Worm (Caenorhabditis elegans): Measurements from ENCODE around the gene flr-1.

Gene flr-1

DNA sequence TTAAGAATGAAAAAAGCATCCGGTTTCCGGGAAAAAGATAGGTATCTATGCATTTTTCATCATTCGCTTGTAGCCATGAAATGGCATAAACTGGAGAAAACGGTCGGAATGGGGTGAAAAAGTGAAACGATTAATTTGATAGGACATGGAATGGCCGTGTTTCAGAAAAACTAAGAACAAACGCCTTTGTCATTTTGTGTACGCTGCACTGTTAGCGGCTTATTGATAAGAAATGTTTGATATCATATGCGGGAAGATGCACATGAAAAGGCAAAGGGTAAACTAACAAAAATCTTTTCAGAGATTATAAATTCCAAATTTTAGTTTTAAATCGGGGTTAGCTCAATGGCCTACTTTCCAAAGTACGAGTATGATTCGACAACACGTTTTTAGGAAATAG is 35.3 kb downstream of the flr-1 start:
- TF ChIP-seq B0310.2 (tag; optimal IDR thresholded peaks at IDR 0.05) (no peak), F13C5.2 (tag; optimal IDR thresholded peaks at IDR 0.05) (no peak), pes-1 (GFP tag; IDR thresholded peaks at IDR 0.05) (no peak), hmbx-1 (tag; optimal IDR thresholded peaks at IDR 0.05) (no peak), tra-4 (tag; optimal IDR thresholded peaks at IDR 0.05) (no peak), tbx-37 (GFP tag; conservative IDR thresholded peaks at IDR 0.05) (no peak), flt-1 (GFP tag; IDR thresholded peaks at IDR 0.05) (no peak), hmg-4 (GFP tag; optimal IDR thresholded peaks at IDR 0.05) (no peak), hnd-1 (tag; optimal IDR thresholded peaks at IDR 0.05) (no peak), ceh-13 (GFP tag; optimal IDR thresholded peaks at IDR 0.05) (no peak), ets-7 (tag; optimal IDR thresholded peaks at IDR 0.05) (no peak), sea-1 (GFP tag; conservative IDR thresholded peaks at IDR 0.05) (no peak), ama-1 (optimal IDR thresholded peaks at IDR 0.05) (no peak), tbx-11 (GFP tag; IDR thresholded peaks at IDR 0.05) (no peak)

DNA sequence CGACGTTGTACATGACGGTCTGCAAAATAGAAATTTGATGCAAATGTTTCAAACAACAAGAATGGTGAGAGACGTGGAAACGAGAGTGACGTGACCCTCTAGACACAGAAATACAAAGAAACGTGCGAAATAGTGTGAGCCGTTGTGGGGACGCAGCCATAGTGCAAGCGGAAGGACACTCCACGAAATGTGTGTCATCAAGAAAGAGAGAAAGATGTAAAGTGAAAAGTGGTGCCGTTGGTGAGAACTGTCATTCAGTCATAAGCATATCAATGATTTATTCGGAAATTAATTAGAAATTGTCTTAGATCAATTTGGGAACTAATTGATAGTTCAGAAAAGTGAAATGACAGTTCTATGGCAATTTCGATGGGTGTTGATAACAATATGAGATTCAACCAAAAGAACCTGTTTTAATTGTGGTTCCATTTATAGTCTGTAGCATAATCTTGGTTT is 36.4 kb downstream of the flr-1 start, which contains the start of gene C29F7.3:
TSS of gene C29F7.3 (minus strand) at position 51 of the 456 bp plus-strand sequence.
- TF ChIP-seq aly-1 (tag; optimal IDR thresholded peaks at IDR 0.05) (peak; percentile 6), pes-1 (GFP tag; IDR thresholded peaks at IDR 0.05) (no peak)

DNA sequence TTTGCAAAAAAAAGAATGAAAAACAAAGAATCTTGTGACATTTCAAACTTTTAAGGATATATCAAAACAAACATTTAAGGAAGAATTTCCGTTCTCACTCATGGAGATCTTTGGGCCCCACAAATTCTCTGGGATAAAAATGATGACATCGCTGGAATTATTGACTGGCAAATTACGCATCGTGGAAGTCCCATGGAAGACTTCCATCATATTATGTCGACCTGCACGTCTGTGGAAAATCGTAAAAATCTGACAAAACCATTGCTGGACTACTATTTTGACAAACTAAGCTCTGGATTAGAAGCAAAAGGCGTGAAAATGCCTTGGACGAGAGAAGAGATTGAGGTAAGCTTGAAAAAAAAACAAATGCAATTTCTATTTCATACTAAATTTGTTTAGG is 38.9 kb downstream of the flr-1 start:
- TF ChIP-seq sea-1 (GFP tag; conservative IDR thresholded peaks at IDR 0.05) = no peak
- no peak for TF ChIP-seq tbx-11 (GFP tag; IDR thresholded peaks at IDR 0.05)
- TF ChIP-seq hmbx-1 (tag; optimal IDR thresholded peaks at IDR 0.05) = no peak
- no peak for TF ChIP-seq B0310.2 (tag; optimal IDR thresholded peaks at IDR 0.05)
- TF ChIP-seq ama-1 (optimal IDR thresholded peaks at IDR 0.05) = no peak
- no peak for TF ChIP-seq tbx-37 (GFP tag; conservative IDR thresholded peaks at IDR 0.05)
- TF ChIP-seq ets-7 (tag; optimal IDR thresholded peaks at IDR 0.05) = no peak
- no peak for TF ChIP-seq scrt-1 (GFP tag; IDR thresholded peaks at IDR 0.05)
- no peak for TF ChIP-seq flt-1 (GFP tag; IDR thresholded peaks at IDR 0.05)
- no peak for TF ChIP-seq tra-4 (tag; optimal IDR thresholded peaks at IDR 0.05)
- TF ChIP-seq F13C5.2 (tag; optimal IDR thresholded peaks at IDR 0.05) = no peak
- TF ChIP-seq aly-1 (tag; optimal IDR thresholded peaks at IDR 0.05) = no peak
- no peak for TF ChIP-seq pes-1 (GFP tag; IDR thresholded peaks at IDR 0.05)
- TF ChIP-seq hnd-1 (tag; optimal IDR thresholded peaks at IDR 0.05) = no peak

DNA sequence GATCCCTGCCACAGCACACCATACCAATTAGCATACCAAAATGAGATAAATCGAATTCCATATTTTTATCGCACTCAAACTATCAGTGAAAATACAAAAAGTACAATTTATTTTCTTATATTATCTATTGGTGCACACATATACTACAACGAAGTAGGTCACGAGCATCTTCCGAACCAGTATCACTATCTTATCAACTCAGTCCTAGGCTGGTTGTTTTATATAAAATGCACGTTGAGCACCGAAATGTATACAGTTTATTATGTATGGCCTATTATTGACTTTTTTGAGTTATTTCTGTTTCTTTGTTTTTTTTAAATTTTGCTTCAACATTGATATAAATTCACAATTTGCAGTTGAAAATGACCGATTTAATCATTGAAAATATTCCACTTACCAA is 40.6 kb downstream of the flr-1 start, which contains the start of gene C29F7.2:
TSS of gene C29F7.2 (plus strand) at position 357 of the 400 bp plus-strand sequence.
- TF ChIP-seq tbx-11 (GFP tag; IDR thresholded peaks at IDR 0.05) = no peak
- TF ChIP-seq hnd-1 (tag; optimal IDR thresholded peaks at IDR 0.05) = no peak
- no peak for TF ChIP-seq hmg-4 (GFP tag; optimal IDR thresholded peaks at IDR 0.05)
- no peak for TF ChIP-seq F13C5.2 (tag; optimal IDR thresholded peaks at IDR 0.05)
- TF ChIP-seq pes-1 (GFP tag; IDR thresholded peaks at IDR 0.05) = no peak
- no peak for TF ChIP-seq aly-1 (tag; optimal IDR thresholded peaks at IDR 0.05)
- TF ChIP-seq tbx-37 (GFP tag; conservative IDR thresholded peaks at IDR 0.05) = no peak
- no peak for TF ChIP-seq ceh-13 (GFP tag; optimal IDR thresholded peaks at IDR 0.05)
- no peak for TF ChIP-seq hmbx-1 (tag; optimal IDR thresholded peaks at IDR 0.05)
- no peak for TF ChIP-seq scrt-1 (GFP tag; IDR thresholded peaks at IDR 0.05)
- no peak for TF ChIP-seq sea-1 (GFP tag; conservative IDR thresholded peaks at IDR 0.05)
- no peak for TF ChIP-seq B0310.2 (tag; optimal IDR thresholded peaks at IDR 0.05)
- TF ChIP-seq tra-4 (tag; optimal IDR thresholded peaks at IDR 0.05) = no peak
- TF ChIP-seq flt-1 (GFP tag; IDR thresholded peaks at IDR 0.05) = no peak
- no peak for TF ChIP-seq ama-1 (optimal IDR thresholded peaks at IDR 0.05)
- no peak for TF ChIP-seq ceh-36 (tag; optimal IDR thresholded peaks at IDR 0.05)
- TF ChIP-seq ets-7 (tag; optimal IDR thresholded peaks at IDR 0.05) = no peak

DNA sequence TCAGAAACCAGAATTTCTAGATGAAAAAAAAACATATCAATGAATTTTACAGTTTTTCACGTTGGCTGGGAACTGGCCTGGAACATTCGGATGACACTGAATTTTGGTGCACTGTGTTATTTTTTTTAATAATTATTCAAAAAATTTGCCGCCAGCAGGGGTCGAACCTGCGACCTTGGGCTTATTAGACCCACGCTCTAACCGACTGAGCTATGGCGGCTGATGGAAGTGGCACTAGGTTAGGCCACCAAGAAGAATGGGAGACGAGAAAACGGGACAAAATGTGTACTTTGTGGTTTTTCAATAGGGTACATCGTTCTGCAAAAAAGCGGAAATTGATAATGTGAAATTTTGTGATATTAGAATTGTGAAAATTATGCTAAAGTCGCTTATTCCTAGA is 41.4 kb downstream of the flr-1 start:
- TF ChIP-seq B0310.2 (tag; optimal IDR thresholded peaks at IDR 0.05) = peak; percentile 18
- peak; percentile 68 for TF ChIP-seq F13C5.2 (tag; optimal IDR thresholded peaks at IDR 0.05)
- peak; percentile 11 for TF ChIP-seq hmbx-1 (tag; optimal IDR thresholded peaks at IDR 0.05)
- TF ChIP-seq pes-1 (GFP tag; IDR thresholded peaks at IDR 0.05) = peak; percentile 85
- no peak for TF ChIP-seq ama-1 (optimal IDR thresholded peaks at IDR 0.05)
- peak; percentile 53; the same call in 1 of the 2 replicates for TF ChIP-seq tbx-37 (GFP tag; conservative IDR thresholded peaks at IDR 0.05)
- TF ChIP-seq tra-4 (tag; optimal IDR thresholded peaks at IDR 0.05) = peak; percentile 55
- peak; percentile 56 for TF ChIP-seq ceh-36 (tag; optimal IDR thresholded peaks at IDR 0.05)
- no peak for TF ChIP-seq hmg-4 (GFP tag; optimal IDR thresholded peaks at IDR 0.05)
- peak; percentile 74; the same call in 1 of the 2 replicates for TF ChIP-seq tbx-11 (GFP tag; IDR thresholded peaks at IDR 0.05)
- TF ChIP-seq scrt-1 (GFP tag; IDR thresholded peaks at IDR 0.05) = peak; percentile 81
- TF ChIP-seq aly-1 (tag; optimal IDR thresholded peaks at IDR 0.05) = no peak
- peak; percentile 42 for TF ChIP-seq hnd-1 (tag; optimal IDR thresholded peaks at IDR 0.05)
- no peak for TF ChIP-seq ets-7 (tag; optimal IDR thresholded peaks at IDR 0.05)
- peak; percentile 51 for TF ChIP-seq ceh-13 (GFP tag; optimal IDR thresholded peaks at IDR 0.05)
- peak; percentile 73; the same call in 1 of the 2 replicates for TF ChIP-seq sea-1 (GFP tag; conservative IDR thresholded peaks at IDR 0.05)
- peak; percentile 76 for TF ChIP-seq flt-1 (GFP tag; IDR thresholded peaks at IDR 0.05)

DNA sequence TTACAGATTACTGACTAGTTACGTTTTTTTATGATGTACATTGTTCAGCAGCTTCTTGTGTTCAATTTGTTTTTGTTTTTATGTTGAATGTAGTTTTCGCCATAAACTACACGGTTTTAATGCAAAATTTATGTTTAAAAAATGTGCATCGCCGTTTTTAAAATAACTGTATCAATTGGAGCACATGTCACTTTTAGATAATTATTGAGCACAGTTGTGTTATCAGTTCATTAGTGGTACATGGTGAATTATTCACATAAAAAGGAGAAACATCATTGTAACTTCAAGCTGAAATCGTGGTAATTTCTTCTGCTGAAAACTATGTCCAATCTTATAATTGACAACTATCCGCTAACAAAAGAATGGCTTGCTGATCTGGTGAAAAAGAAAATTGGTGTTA is 44.0 kb downstream of the flr-1 start:
- TF ChIP-seq scrt-1 (GFP tag; IDR thresholded peaks at IDR 0.05) (no peak), tbx-11 (GFP tag; IDR thresholded peaks at IDR 0.05) (no peak), ceh-36 (tag; optimal IDR thresholded peaks at IDR 0.05) (no peak), ets-7 (tag; optimal IDR thresholded peaks at IDR 0.05) (no peak), flt-1 (GFP tag; IDR thresholded peaks at IDR 0.05) (no peak), hmg-4 (GFP tag; optimal IDR thresholded peaks at IDR 0.05) (no peak), ama-1 (optimal IDR thresholded peaks at IDR 0.05) (no peak), aly-1 (tag; optimal IDR thresholded peaks at IDR 0.05) (no peak), ceh-13 (GFP tag; optimal IDR thresholded peaks at IDR 0.05) (no peak), hmbx-1 (tag; optimal IDR thresholded peaks at IDR 0.05) (no peak), tbx-37 (GFP tag; conservative IDR thresholded peaks at IDR 0.05) (no peak), sea-1 (GFP tag; conservative IDR thresholded peaks at IDR 0.05) (no peak), hnd-1 (tag; optimal IDR thresholded peaks at IDR 0.05) (no peak), pes-1 (GFP tag; IDR thresholded peaks at IDR 0.05) (no peak), tra-4 (tag; optimal IDR thresholded peaks at IDR 0.05) (no peak), B0310.2 (tag; optimal IDR thresholded peaks at IDR 0.05) (no peak), F13C5.2 (tag; optimal IDR thresholded peaks at IDR 0.05) (no peak)

DNA sequence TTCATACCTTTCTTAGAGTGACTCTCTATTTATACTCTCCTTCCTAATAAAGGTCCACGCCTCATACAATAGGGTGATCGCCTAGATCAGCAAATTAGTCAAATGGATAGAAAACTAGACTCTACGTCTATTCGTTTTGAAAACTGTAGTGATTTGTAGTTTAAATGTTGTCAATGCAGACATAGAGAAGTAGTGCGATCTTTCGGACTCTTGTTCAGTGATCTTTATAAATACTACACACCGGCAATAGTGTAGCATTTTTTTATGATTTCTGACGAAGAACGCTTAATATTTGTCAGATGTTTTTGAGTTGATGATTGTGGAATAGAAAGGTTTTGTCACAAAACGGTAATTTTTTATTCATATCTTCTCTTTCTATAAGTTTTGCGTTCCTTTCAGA is 45.0 kb downstream of the flr-1 start:
- no peak for TF ChIP-seq aly-1 (tag; optimal IDR thresholded peaks at IDR 0.05)
- TF ChIP-seq ceh-36 (tag; optimal IDR thresholded peaks at IDR 0.05) = no peak
- no peak for TF ChIP-seq hmg-4 (GFP tag; optimal IDR thresholded peaks at IDR 0.05)
- TF ChIP-seq hmbx-1 (tag; optimal IDR thresholded peaks at IDR 0.05) = no peak
- TF ChIP-seq pes-1 (GFP tag; IDR thresholded peaks at IDR 0.05) = no peak
- no peak for TF ChIP-seq tbx-37 (GFP tag; conservative IDR thresholded peaks at IDR 0.05)
- TF ChIP-seq B0310.2 (tag; optimal IDR thresholded peaks at IDR 0.05) = no peak
- no peak for TF ChIP-seq scrt-1 (GFP tag; IDR thresholded peaks at IDR 0.05)
- no peak for TF ChIP-seq tra-4 (tag; optimal IDR thresholded peaks at IDR 0.05)
- no peak for TF ChIP-seq ets-7 (tag; optimal IDR thresholded peaks at IDR 0.05)
- no peak for TF ChIP-seq flt-1 (GFP tag; IDR thresholded peaks at IDR 0.05)
- no peak for TF ChIP-seq hnd-1 (tag; optimal IDR thresholded peaks at IDR 0.05)
- no peak for TF ChIP-seq tbx-11 (GFP tag; IDR thresholded peaks at IDR 0.05)
- no peak for TF ChIP-seq sea-1 (GFP tag; conservative IDR thresholded peaks at IDR 0.05)
- TF ChIP-seq F13C5.2 (tag; optimal IDR thresholded peaks at IDR 0.05) = no peak
- no peak for TF ChIP-seq ceh-13 (GFP tag; optimal IDR thresholded peaks at IDR 0.05)
- TF ChIP-seq ama-1 (optimal IDR thresholded peaks at IDR 0.05) = no peak
